Worm (Caenorhabditis elegans): ENCODE data around the gene hpo-40.

ce11 chrV:10166368-10166767 is 46.4 kb upstream of the hpo-40 start, which contains the start of gene C51E3.6:
- no peak for TF ChIP-seq nhr-237 (tag; optimal IDR thresholded peaks at IDR 0.05)
- TF ChIP-seq rbr-2 (tag; optimal IDR thresholded peaks at IDR 0.05): no peak
- no peak for TF ChIP-seq nhr-76 (tag; optimal IDR thresholded peaks at IDR 0.05)

Data from whole organism, L4 larva.